Worm (Caenorhabditis elegans) whole organism, L2 larva: ENCODE data around the gene B0244.10.

Experiments used
- ama-1 ChIP-seq: fragments of 150-350 bp; optimal IDR thresholded peaks from 2 replicates; lab custom pipeline; 2018; ENCODE audit warnings: inconsistent platforms
- elt-1 ChIP-seq: fragments of 150-350 bp; optimal IDR thresholded peaks from 2 replicates; lab custom pipeline; 2014; ENCODE audit warnings: missing biosample characterization, missing genetic modification characterization

DNA sequence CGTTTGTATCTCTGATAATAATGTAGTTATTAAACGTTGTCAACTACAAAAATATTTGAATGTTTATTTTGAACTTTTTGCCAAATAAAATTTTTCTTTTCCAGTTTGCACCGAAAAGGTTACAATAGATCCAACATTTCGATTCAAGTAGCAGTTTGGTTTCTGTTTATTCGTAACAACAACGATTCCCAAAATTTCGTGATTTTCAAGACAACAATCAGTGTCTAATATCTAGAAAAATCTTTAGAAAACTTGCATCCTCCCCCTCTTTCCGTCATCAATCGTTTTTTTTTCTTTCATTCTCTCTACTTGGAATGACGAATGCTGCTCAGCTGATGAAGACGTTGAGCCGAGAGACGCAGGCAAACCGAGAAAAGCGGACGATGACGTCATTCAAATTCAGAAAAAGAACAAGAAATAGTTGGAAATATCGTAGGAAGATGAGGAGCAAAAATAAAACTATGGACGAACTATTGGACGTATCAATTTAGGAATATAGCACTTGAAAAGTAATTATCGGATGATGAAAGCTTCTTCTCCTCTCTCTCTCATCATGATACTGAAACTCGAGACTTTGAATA is 23.7 kb downstream of the B0244.10 start:
- TF ChIP-seq ama-1 (peak; percentile 44), elt-1 (tag; lab: Kevin White, UChicago) (no peak)
